Worm (Caenorhabditis elegans) whole organism, L3 larva: ENCODE results near the gene Y72A10A.1.

Experiments
- ceh-16 ChIP-seq: sonication (generic microtip); optimal IDR thresholded peaks from 2 replicates; lab custom pipeline; 2017; ENCODE audit warnings: missing biosample characterization, missing genetic modification characterization
- eor-1 ChIP-seq, 2 experiments: fragments of 150-350 bp; optimal IDR thresholded peaks; 2 replicates each; lab custom pipeline; 2014 to 2018; ENCODE audit warnings: missing biosample characterization in 2 of 2, missing genetic modification characterization in 2 of 2
- fos-1 ChIP-seq: fragments of 150-350 bp; optimal IDR thresholded peaks from 2 replicates; lab custom pipeline; 2014; ENCODE audit warnings: missing biosample characterization, missing genetic modification characterization
- jun-1 ChIP-seq: fragments of 150-350 bp; optimal IDR thresholded peaks from 2 replicates; lab custom pipeline; 2014; ENCODE audit warnings: missing biosample characterization, missing genetic modification reagents, missing genetic modification characterization
- lin-39 ChIP-seq: fragments of 150-350 bp; optimal IDR thresholded peaks from 2 replicates; lab custom pipeline; 2018; ENCODE audit warnings: missing biosample characterization, missing genetic modification reagents, missing genetic modification characterization
- mml-1 ChIP-seq: fragments of 150-350 bp; sonication (generic microtip); optimal IDR thresholded peaks from 3 replicates; lab custom pipeline; 2014; ENCODE audit warnings: missing biosample characterization, missing genetic modification characterization
- nfya-1 ChIP-seq: sonication (generic microtip); optimal IDR thresholded peaks from 2 replicates; lab custom pipeline; 2017; ENCODE audit warnings: missing genetic modification characterization, mild to moderate bottlenecking, missing compliant biosample characterization, antibody characterized with exemption, moderate library complexity; ENCODE audit not compliant: insufficient read depth
- nhr-12 ChIP-seq: fragments of 150-350 bp; optimal IDR thresholded peaks from 2 replicates; lab custom pipeline; 2014; ENCODE audit warnings: missing biosample characterization, missing genetic modification characterization
- pha-4 ChIP-seq: fragments of 150-350 bp; optimal IDR thresholded peaks from 2 replicates; lab custom pipeline; 2014; ENCODE audit warnings: missing biosample characterization, missing genetic modification reagents, missing genetic modification characterization
- pqm-1 ChIP-seq: fragments of 150-350 bp; optimal IDR thresholded peaks from 2 replicates; lab custom pipeline; 2017; ENCODE audit warnings: missing biosample characterization, missing genetic modification characterization, inconsistent platforms
- snpc-4 ChIP-seq: fragments of 150-350 bp; optimal IDR thresholded peaks from 2 replicates; lab custom pipeline; 2014; ENCODE audit warnings: missing biosample characterization, missing genetic modification characterization
- tbx-2 ChIP-seq: sonication (generic microtip); optimal IDR thresholded peaks from 2 replicates; lab custom pipeline; 2016; ENCODE audit warnings: mild to moderate bottlenecking, missing genetic modification characterization, missing compliant biosample characterization
- unc-39 ChIP-seq: sonication (generic microtip); optimal IDR thresholded peaks from 4 replicates; lab custom pipeline; 2017; ENCODE audit warnings: missing biosample characterization, missing genetic modification characterization

ce11 chrX:6087676-6088075, 50.5 kb downstream of the Y72A10A.1 start, which contains the start of gene C45B2.8:
- no peak for TF ChIP-seq nfya-1 (tag; lab: Kevin White, UChicago)
- TF ChIP-seq pqm-1: no peak
- TF ChIP-seq mml-1 (tag; lab: Kevin White, UChicago): no peak
- no peak for TF ChIP-seq nhr-12
- no peak for TF ChIP-seq unc-39 (tag; lab: Kevin White, UChicago)
- TF ChIP-seq tbx-2 (tag; lab: Kevin White, UChicago): no peak
- no peak for TF ChIP-seq jun-1 (tag; lab: Kevin White, UChicago)
- TF ChIP-seq ceh-16 (tag; lab: Kevin White, UChicago): no peak
- no peak for TF ChIP-seq lin-39 (tag; lab: Kevin White, UChicago)
- TF ChIP-seq snpc-4 (tag; lab: Kevin White, UChicago): no peak
- no peak for TF ChIP-seq pha-4 (tag; lab: Kevin White, UChicago)
- TF ChIP-seq fos-1: no peak
- TF ChIP-seq eor-1 (tag; optimal IDR thresholded peaks at IDR 0.05; lab: Kevin White, UChicago): no peak
